Worm (Caenorhabditis elegans) whole organism, late embryonic: ENCODE data around the gene col-107.

ENCODE experiments used
- ceh-24 ChIP-seq: sonication (generic microtip); optimal IDR thresholded peaks from 2 replicates; lab custom pipeline; 2016; ENCODE audit warnings: mild to moderate bottlenecking, missing genetic modification characterization, missing compliant biosample characterization
- ceh-34 ChIP-seq: sonication (generic microtip); optimal IDR thresholded peaks from 2 replicates; lab custom pipeline; 2016; ENCODE audit warnings: mild to moderate bottlenecking, missing genetic modification characterization, missing compliant biosample characterization
- elt-2 ChIP-seq: sonication (generic microtip); optimal IDR thresholded peaks from 2 replicates; lab custom pipeline; 2016; ENCODE audit warnings: missing genetic modification reagents, missing genetic modification characterization, missing compliant biosample characterization
- hlh-30 ChIP-seq: sonication (generic microtip); optimal IDR thresholded peaks from 2 replicates; lab custom pipeline; 2017; ENCODE audit warnings: antibody characterized with exemption, missing genetic modification characterization, missing compliant biosample characterization; ENCODE audit not compliant: insufficient read depth
- nfya-1 ChIP-seq: sonication (generic microtip); optimal IDR thresholded peaks from 2 replicates; lab custom pipeline; 2017; ENCODE audit warnings: missing genetic modification characterization, mild to moderate bottlenecking, missing compliant biosample characterization, antibody characterized with exemption, moderate library complexity
- nhr-11 ChIP-seq: fragments of 150-350 bp; optimal IDR thresholded peaks from 2 replicates; lab custom pipeline; 2014; ENCODE audit warnings: missing biosample characterization, missing genetic modification characterization
- pag-3 ChIP-seq: sonication (generic microtip); optimal IDR thresholded peaks from 2 replicates; lab custom pipeline; 2016; ENCODE audit warnings: missing compliant biosample characterization, missing genetic modification characterization, borderline replicate concordance
- sdc-2 ChIP-seq: sonication (generic microtip); optimal IDR thresholded peaks from 2 replicates; lab custom pipeline; 2016; ENCODE audit warnings: missing genotype, missing genetic modification characterization, missing compliant biosample characterization
- tbx-2 ChIP-seq: sonication (generic microtip); optimal IDR thresholded peaks from 2 replicates; lab custom pipeline; 2016; ENCODE audit warnings: missing genetic modification characterization, missing compliant biosample characterization
- unc-42 ChIP-seq: sonication (generic microtip); optimal IDR thresholded peaks from 2 replicates; lab custom pipeline; 2016; ENCODE audit warnings: missing genotype, missing genetic modification characterization, missing compliant biosample characterization
- unc-86 ChIP-seq: sonication (generic microtip); optimal IDR thresholded peaks from 2 replicates; lab custom pipeline; 2016; ENCODE audit warnings: missing genetic modification characterization, missing compliant biosample characterization

- TF ChIP-seq tbx-2 (tag; lab: Kevin White, UChicago) (no peak), unc-42 (tag; lab: Kevin White, UChicago) (no peak), unc-86 (tag; lab: Kevin White, UChicago) (no peak), nfya-1 (no peak), sdc-2 (no peak), nhr-11 (tag; lab: Kevin White, UChicago) (no peak), pag-3 (tag; lab: Kevin White, UChicago) (no peak), elt-2 (tag; lab: Kevin White, UChicago) (no peak), ceh-24 (tag; lab: Kevin White, UChicago) (no peak), ceh-34 (no peak), hlh-30 (tag; lab: Kevin White, UChicago) (no peak)
Measured at ce11 chrIV:1522358-1522757, 26.2 kb upstream of the col-107 start.
